Worm (Caenorhabditis elegans) whole organism, midembryonic: Measurements from ENCODE around the gene H13N06.2.

Experiments
- T22C8.4 ChIP-seq: fragments of 200-800 bp; sonication (Bioruptor generic); IDR thresholded peaks from 2 replicates; pipeline ENCODE4 v1.3.6; 2022; ENCODE audit warnings: missing genetic modification characterization, missing compliant biosample characterization
- cog-1 ChIP-seq: sonication (generic microtip); optimal IDR thresholded peaks from 2 replicates; lab custom pipeline; 2016; ENCODE audit warnings: missing genetic modification characterization, missing compliant biosample characterization
- flt-1 ChIP-seq: fragments of 200-800 bp; sonication (Bioruptor generic); IDR thresholded peaks from 2 replicates; pipeline ENCODE4 v1.3.6; 2022; ENCODE audit warnings: missing genetic modification characterization, missing compliant biosample characterization
- klf-2 ChIP-seq: fragments of 200-800 bp; sonication (Bioruptor generic); conservative IDR thresholded peaks from 2 replicates; pipeline ENCODE4 v1.3.6; 2022; ENCODE audit warnings: missing genetic modification reagents, missing genetic modification characterization, missing compliant biosample characterization
- med-1 ChIP-seq: sonication (generic microtip); optimal IDR thresholded peaks from 2 replicates; lab custom pipeline; 2017; ENCODE audit warnings: missing genetic modification characterization, mild to moderate bottlenecking, missing compliant biosample characterization, antibody characterized with exemption, missing genetic modification reagents; ENCODE audit not compliant: insufficient read depth
- tab-1 ChIP-seq: fragments of 200-800 bp; sonication (Bioruptor generic); IDR thresholded peaks from 2 replicates; pipeline ENCODE4 v1.3.6; 2022; ENCODE audit warnings: missing genetic modification characterization, missing compliant biosample characterization
- ztf-23 ChIP-seq: fragments of 200-800 bp; sonication (Bioruptor generic); IDR thresholded peaks from 2 replicates; pipeline ENCODE4 v1.3.6; 2022; ENCODE audit warnings: missing genetic modification reagents, missing genetic modification characterization, missing compliant biosample characterization
- ztf-29 ChIP-seq: fragments of 200-800 bp; sonication (Bioruptor generic); IDR thresholded peaks from 2 replicates; pipeline ENCODE4 v1.3.6; 2022; ENCODE audit warnings: missing genetic modification reagents, missing genetic modification characterization, missing compliant biosample characterization

DNA sequence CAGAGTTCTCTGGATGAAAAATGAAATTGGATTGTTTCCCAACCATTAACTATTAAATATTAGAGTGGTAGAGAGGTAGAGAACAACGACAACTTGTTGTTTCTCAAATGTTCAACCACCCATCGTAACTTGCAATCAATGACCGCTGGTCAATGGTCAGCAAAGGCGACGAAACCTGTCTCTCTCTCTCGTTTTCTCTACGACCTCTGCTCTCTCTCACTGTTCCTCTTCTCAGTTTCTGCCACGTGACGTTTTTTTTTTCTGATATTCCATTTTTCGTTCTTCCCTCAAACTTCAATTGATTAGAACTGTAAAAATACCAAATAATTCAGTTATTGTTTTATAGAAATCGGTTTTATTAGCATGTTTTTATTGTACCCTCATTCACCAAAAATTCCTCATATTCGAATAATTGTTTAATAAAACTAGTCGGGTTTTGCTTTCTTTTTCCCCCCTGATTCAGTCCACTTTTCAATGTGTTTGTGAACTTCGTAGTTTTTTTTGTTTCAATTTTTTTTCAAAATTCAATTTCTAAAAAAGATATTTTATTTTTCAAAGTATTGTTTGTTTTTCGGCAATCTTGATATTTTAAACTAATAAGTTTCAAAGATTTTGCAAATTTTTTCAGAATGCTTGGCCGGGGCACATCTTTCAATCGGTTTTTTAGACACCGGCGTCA, 9.2 kb downstream of the H13N06.2 start, which contains the start of gene suox-1:
- TF ChIP-seq klf-2 = no peak
- no peak for TF ChIP-seq ztf-23 (GFP tag; lab: Robert Waterston, UW)
- no peak for TF ChIP-seq flt-1
- TF ChIP-seq ztf-29 (GFP tag; lab: Robert Waterston, UW) = no peak
- TF ChIP-seq med-1 (GFP tag; lab: Kevin White, UChicago) = no peak
- TF ChIP-seq tab-1 (GFP tag; lab: Robert Waterston, UW) = no peak
- no peak for TF ChIP-seq T22C8.4 (GFP tag; lab: Robert Waterston, UW)
- no peak for TF ChIP-seq cog-1
